Fruit fly (Drosophila melanogaster) whole organism, prepupa: ENCODE results near the gene CG15820.

Experiments used
- CG10631 ChIP-seq: fragments of 200-800 bp; sonication (Bioruptor generic); optimal IDR thresholded peaks from 2 replicates; lab custom pipeline; 2016; ENCODE audit warnings: missing biosample characterization, missing genetic modification characterization
- CG10669 ChIP-seq: fragments of 200-800 bp; sonication (Bioruptor generic); optimal IDR thresholded peaks from 3 replicates; lab custom pipeline; 2018; ENCODE audit warnings: missing biosample characterization, mild to moderate bottlenecking, missing genetic modification characterization, moderate library complexity
- CG11294 ChIP-seq: fragments of 200-800 bp; sonication (Bioruptor generic); IDR thresholded peaks from 2 replicates; pipeline ENCODE4 v1.3.6; 2022; ENCODE audit warnings: missing biosample characterization, missing genetic modification characterization
- CG11902 ChIP-seq: fragments of 200-800 bp; sonication (Bioruptor generic); optimal IDR thresholded peaks from 3 replicates; lab custom pipeline; 2016; ENCODE audit warnings: missing biosample characterization, missing genetic modification characterization
- CG15336 ChIP-seq: fragments of 200-800 bp; sonication (Bioruptor generic); IDR thresholded peaks from 2 replicates; pipeline ENCODE4 v1.3.6; 2022; ENCODE audit warnings: missing biosample characterization, missing genetic modification characterization
- CG3032 ChIP-seq: fragments of 200-800 bp; optimal IDR thresholded peaks from 2 replicates; lab custom pipeline; 2019; ENCODE audit warnings: missing biosample characterization, mild to moderate bottlenecking, missing genetic modification characterization, moderate library complexity
- CG31627 ChIP-seq: fragments of 200-800 bp; sonication (Bioruptor generic); optimal IDR thresholded peaks from 3 replicates; lab custom pipeline; 2016; ENCODE audit warnings: missing biosample characterization, missing genetic modification characterization
- CG32006 ChIP-seq: fragments of 200-800 bp; sonication (Bioruptor generic); optimal IDR thresholded peaks from 3 replicates; lab custom pipeline; 2017; ENCODE audit warnings: missing biosample characterization, mild to moderate bottlenecking, missing genetic modification characterization
- CG34406 ChIP-seq: fragments of 200-800 bp; sonication (Bioruptor generic); optimal IDR thresholded peaks from 3 replicates; lab custom pipeline; 2016; ENCODE audit warnings: missing biosample characterization, missing genetic modification characterization
- CG3919 ChIP-seq: fragments of 200-800 bp; sonication (Bioruptor generic); optimal IDR thresholded peaks from 3 replicates; lab custom pipeline; 2016; ENCODE audit warnings: missing biosample characterization, missing genetic modification characterization
- CG4318 ChIP-seq: fragments of 200-800 bp; sonication (Bioruptor generic); optimal IDR thresholded peaks from 3 replicates; lab custom pipeline; 2017; ENCODE audit warnings: missing biosample characterization, mild to moderate bottlenecking, missing genetic modification characterization
- CG6163 ChIP-seq: fragments of 200-800 bp; sonication (Bioruptor generic); IDR thresholded peaks from 3 replicates; pipeline ENCODE4 v1.3.6; 2022; ENCODE audit warnings: missing biosample characterization, missing genetic modification characterization
- CG6276 ChIP-seq: fragments of 200-800 bp; sonication (Bioruptor generic); optimal IDR thresholded peaks from 2 replicates; lab custom pipeline; 2017; ENCODE audit warnings: missing biosample characterization, mild to moderate bottlenecking, missing genetic modification characterization
- CG6792 ChIP-seq: fragments of 200-800 bp; sonication (Bioruptor generic); optimal IDR thresholded peaks from 3 replicates; lab custom pipeline; 2016; ENCODE audit warnings: missing biosample characterization, missing genetic modification characterization
- CG6808 ChIP-seq: fragments of 200-800 bp; sonication (Bioruptor generic); optimal IDR thresholded peaks from 3 replicates; lab custom pipeline; 2017; ENCODE audit warnings: missing biosample characterization, missing genetic modification characterization, mild to moderate bottlenecking, moderate library complexity, missing genetic modification reagents
- CG6854 ChIP-seq: fragments of 200-800 bp; sonication (Bioruptor generic); optimal IDR thresholded peaks from 2 replicates; lab custom pipeline; 2017; ENCODE audit warnings: missing biosample characterization, mild to moderate bottlenecking, missing genetic modification characterization
- CG8119 ChIP-seq: fragments of 200-800 bp; sonication (Bioruptor generic); IDR thresholded peaks from 3 replicates; pipeline ENCODE4 v1.3.6; 2022; ENCODE audit warnings: missing biosample characterization, missing genetic modification characterization
- CG8632 ChIP-seq: fragments of 200-800 bp; sonication (Bioruptor generic); optimal IDR thresholded peaks from 3 replicates; lab custom pipeline; 2016; ENCODE audit warnings: missing biosample characterization, missing genetic modification characterization
- CG9139 ChIP-seq: fragments of 200-800 bp; sonication (Bioruptor generic); optimal IDR thresholded peaks from 3 replicates; lab custom pipeline; 2017; ENCODE audit warnings: missing biosample characterization, mild to moderate bottlenecking, missing genetic modification characterization
- Eip75B ChIP-seq: fragments of 200-800 bp; sonication (Bioruptor generic); optimal IDR thresholded peaks from 3 replicates; lab custom pipeline; 2016; ENCODE audit warnings: missing biosample characterization, missing genetic modification characterization
- Eip78C ChIP-seq: fragments of 200-800 bp; sonication (Bioruptor generic); peaks from one replicate; lab custom pipeline; 2016; ENCODE audit warnings: missing biosample characterization, missing genetic modification characterization
- Eip93F ChIP-seq: fragments of 200-800 bp; sonication (Bioruptor generic); optimal IDR thresholded peaks from 2 replicates; lab custom pipeline; 2016; ENCODE audit warnings: missing biosample characterization, mild to moderate bottlenecking, missing genetic modification characterization
- Ets21C ChIP-seq: fragments of 200-800 bp; sonication (Bioruptor generic); optimal IDR thresholded peaks from 3 replicates; lab custom pipeline; 2016; ENCODE audit warnings: missing biosample characterization, missing genetic modification characterization
- Gug ChIP-seq: fragments of 200-800 bp; sonication (Bioruptor generic); IDR thresholded peaks from 2 replicates; pipeline ENCODE4 v1.3.6; 2022; ENCODE audit warnings: missing biosample characterization, missing genetic modification characterization
- Hr38 ChIP-seq: sonication (Bioruptor generic); optimal IDR thresholded peaks from 2 replicates; lab custom pipeline; 2016; ENCODE audit warnings: missing biosample characterization, missing genetic modification characterization
- Hr4 ChIP-seq: fragments of 200-800 bp; sonication (Bioruptor generic); optimal IDR thresholded peaks from 3 replicates; lab custom pipeline; 2016; ENCODE audit warnings: missing biosample characterization, missing genetic modification characterization
- Met ChIP-seq: fragments of 200-800 bp; sonication (Bioruptor generic); optimal IDR thresholded peaks from 3 replicates; lab custom pipeline; 2016; ENCODE audit warnings: missing biosample characterization, missing genetic modification characterization
- OdsH ChIP-seq: fragments of 200-800 bp; sonication (Bioruptor generic); optimal IDR thresholded peaks from 3 replicates; lab custom pipeline; 2016; ENCODE audit warnings: missing biosample characterization, missing genetic modification characterization
- Smox ChIP-seq: fragments of 200-800 bp; sonication (Bioruptor generic); optimal IDR thresholded peaks from 3 replicates; lab custom pipeline; 2016; ENCODE audit warnings: missing biosample characterization, missing genetic modification characterization
- Sox102F ChIP-seq: fragments of 200-800 bp; sonication (Bioruptor generic); optimal IDR thresholded peaks from 2 replicates; lab custom pipeline; 2016; ENCODE audit warnings: missing biosample characterization, mild to moderate bottlenecking, missing genetic modification characterization
- Sox15 ChIP-seq: fragments of 200-800 bp; sonication (Bioruptor generic); optimal IDR thresholded peaks from 3 replicates; lab custom pipeline; 2016; ENCODE audit warnings: missing biosample characterization, missing genetic modification characterization
- dac ChIP-seq: fragments of 200-800 bp; sonication (Bioruptor generic); optimal IDR thresholded peaks from 2 replicates; lab custom pipeline; 2017; ENCODE audit warnings: missing biosample characterization, mild to moderate bottlenecking, missing genetic modification characterization
- dsx ChIP-seq: fragments of 200-800 bp; optimal IDR thresholded peaks from 3 replicates; lab custom pipeline; 2019; ENCODE audit warnings: missing biosample characterization, mild to moderate bottlenecking, missing genetic modification characterization, moderate library complexity; ENCODE audit not compliant: poor library complexity, severe bottlenecking
- eg ChIP-seq: fragments of 200-800 bp; sonication (Bioruptor generic); IDR thresholded peaks from 3 replicates; pipeline ENCODE4 v1.3.6; 2022; ENCODE audit warnings: missing biosample characterization, missing genetic modification characterization
- fd59A ChIP-seq: fragments of 200-800 bp; sonication (Bioruptor generic); optimal IDR thresholded peaks from 2 replicates; lab custom pipeline; 2017; ENCODE audit warnings: missing biosample characterization, mild to moderate bottlenecking, missing genetic modification characterization, missing genetic modification reagents
- fd85E ChIP-seq: fragments of 200-800 bp; sonication (Bioruptor generic); optimal IDR thresholded peaks from 3 replicates; lab custom pipeline; 2016; ENCODE audit warnings: missing biosample characterization, missing genetic modification characterization
- fkh ChIP-seq: fragments of 200-800 bp; sonication (Bioruptor generic); optimal IDR thresholded peaks from 3 replicates; lab custom pipeline; 2017; ENCODE audit warnings: missing biosample characterization, mild to moderate bottlenecking, missing genetic modification characterization, moderate library complexity
- lz ChIP-seq: fragments of 200-800 bp; sonication (Bioruptor generic); optimal IDR thresholded peaks from 3 replicates; lab custom pipeline; 2016; ENCODE audit warnings: missing biosample characterization, missing genetic modification characterization
- net ChIP-seq: fragments of 200-800 bp; sonication (Bioruptor generic); optimal IDR thresholded peaks from 3 replicates; lab custom pipeline; 2016; ENCODE audit warnings: missing biosample characterization, missing genetic modification characterization
- salr ChIP-seq, 2 experiments: fragments of 200-800 bp; sonication (Bioruptor generic); optimal IDR thresholded peaks; 3 replicates each; lab custom pipeline; 2016 to 2018; ENCODE audit warnings: missing biosample characterization in 2 of 2, missing genetic modification characterization in 2 of 2, mild to moderate bottlenecking in 1 of 2
- spab ChIP-seq: fragments of 200-800 bp; sonication (Bioruptor generic); optimal IDR thresholded peaks from 2 replicates; lab custom pipeline; 2017; ENCODE audit warnings: missing biosample characterization, mild to moderate bottlenecking, missing genetic modification characterization, missing genetic modification reagents
- svp ChIP-seq: fragments of 200-800 bp; sonication (Bioruptor generic); peaks from one replicate; lab custom pipeline; 2016; ENCODE audit warnings: missing biosample characterization, missing genetic modification characterization
- topi ChIP-seq: fragments of 200-800 bp; sonication (Bioruptor generic); optimal IDR thresholded peaks from 3 replicates; lab custom pipeline; 2016; ENCODE audit warnings: missing biosample characterization, missing genetic modification characterization
- vri ChIP-seq: fragments of 200-800 bp; sonication (Bioruptor generic); optimal IDR thresholded peaks from 3 replicates; lab custom pipeline; 2016; ENCODE audit warnings: missing biosample characterization, mild to moderate bottlenecking, missing genetic modification characterization

The CG15820 gene

dm6 chr3L:2168954-2169353 lies 5.2 kb downstream of the CG15820 start, which contains the start of gene CG15879:
Gene CG15879, minus strand, starts transcription at chr3L:2169108.
- TF ChIP-seq CG10669 (GFP tag; lab: Kevin White, UChicago) (no peak), fkh (no peak), CG6808 (GFP tag; lab: Kevin White, UChicago) (no peak), spab (GFP tag; lab: Kevin White, UChicago) (no peak), Eip93F (GFP tag; lab: Kevin White, UChicago) (no peak)
- TF ChIP-seq, all 60 proteins: peak for 0

- TF ChIP-seq OdsH (no peak), vri (GFP tag; lab: Kevin White, UChicago) (no peak), dac (GFP tag; lab: Kevin White, UChicago) (no peak), Sox102F (GFP tag; lab: Kevin White, UChicago) (no peak), Smox (GFP tag; lab: Kevin White, UChicago) (no peak), CG3919 (GFP tag; lab: Kevin White, UChicago) (no peak), eg (GFP tag; lab: Robert Waterston, UW) (no peak), fd59A (GFP tag; lab: Kevin White, UChicago) (no peak), Eip75B (GFP tag; lab: Kevin White, UChicago) (no peak), CG6163 (GFP tag; lab: Robert Waterston, UW) (no peak), Ets21C (no peak), CG6808 (GFP tag; lab: Kevin White, UChicago) (no peak)
These were observed 7.4 kb downstream of the CG15820 start for dm6 chr3L:2166776-2167175.

- TF ChIP-seq CG8119 = peak; percentile 37; the same call in 1 of the 3 replicates
- TF ChIP-seq fd59A (GFP tag; lab: Kevin White, UChicago) = no peak
- TF ChIP-seq CG10631 (GFP tag; lab: Kevin White, UChicago) = no peak
- no peak for TF ChIP-seq Sox15 (GFP tag; lab: Kevin White, UChicago)
- peak; percentile 60 for TF ChIP-seq Hr4 (GFP tag; lab: Kevin White, UChicago)
- no peak for TF ChIP-seq CG4318 (GFP tag; lab: Kevin White, UChicago)
- TF ChIP-seq lz (GFP tag; lab: Kevin White, UChicago) = no peak
- no peak for TF ChIP-seq spab (GFP tag; lab: Kevin White, UChicago)
- TF ChIP-seq CG3032 (tag; lab: Kevin White, UChicago) = no peak
- TF ChIP-seq topi = no peak
- TF ChIP-seq svp (GFP tag; lab: Kevin White, UChicago) = peak; percentile 25
- TF ChIP-seq CG11902 = no peak
- TF ChIP-seq Hr38 (GFP tag; lab: Kevin White, UChicago) = no peak
- TF ChIP-seq Gug (GFP tag; lab: Robert Waterston, UW) = no peak
- no peak for TF ChIP-seq Ets21C
- TF ChIP-seq fd85E (GFP tag; lab: Kevin White, UChicago) = no peak
- no peak for TF ChIP-seq CG6792 (GFP tag; lab: Kevin White, UChicago)
- peak; percentile 57 for TF ChIP-seq CG15336 (GFP tag; lab: Robert Waterston, UW)
- TF ChIP-seq eg (GFP tag; lab: Robert Waterston, UW) = peak; percentile 51; the same call in 1 of the 3 replicates
- no peak for TF ChIP-seq CG32006 (GFP tag; lab: Kevin White, UChicago)
- TF ChIP-seq CG31627 (GFP tag; lab: Kevin White, UChicago) = peak; percentile 3
- no peak for TF ChIP-seq salr (GFP tag; optimal IDR thresholded peaks at IDR 0.05; lab: Kevin White, UChicago)
- no peak for TF ChIP-seq CG34406 (GFP tag; lab: Kevin White, UChicago)
- no peak for TF ChIP-seq dsx (GFP tag; lab: Kevin White, UChicago)
- peak; percentile 12 for TF ChIP-seq CG10669 (GFP tag; lab: Kevin White, UChicago)
- TF ChIP-seq Eip78C (GFP tag; lab: Kevin White, UChicago) = no peak
- no peak for TF ChIP-seq Met
- TF ChIP-seq CG6854 = no peak
- no peak for TF ChIP-seq CG8632
- TF ChIP-seq net (GFP tag; lab: Kevin White, UChicago) = no peak
- no peak for TF ChIP-seq Smox (GFP tag; lab: Kevin White, UChicago)
- no peak for TF ChIP-seq CG6276
- no peak for TF ChIP-seq CG11294 (GFP tag; lab: Robert Waterston, UW)
- no peak for TF ChIP-seq CG9139 (GFP tag; lab: Kevin White, UChicago)
These were observed 9.3 kb downstream of the CG15820 start for dm6 chr3L:2164805-2165204.
